Worm (Caenorhabditis elegans): ENCODE data around the gene C52E4.12.

C52E4.12 gene

DNA sequence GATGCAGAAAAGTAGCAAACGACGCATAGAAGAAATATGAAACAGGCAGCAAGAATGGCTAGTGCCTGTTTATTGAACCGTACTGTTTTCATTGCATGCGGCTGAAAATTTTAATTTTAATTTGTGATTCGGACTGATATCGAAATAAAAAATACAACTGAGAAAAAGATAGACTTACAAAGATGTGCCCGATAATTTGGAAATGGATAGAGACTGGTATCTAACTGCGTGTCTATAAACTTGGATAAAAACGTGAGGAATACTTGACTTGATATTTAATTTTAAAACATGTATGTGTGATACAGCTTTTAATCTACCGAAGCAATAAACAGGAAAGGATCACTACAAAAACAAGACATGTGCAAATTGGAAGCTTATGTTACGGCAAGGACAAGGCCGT, 10.6 kb upstream of the C52E4.12 start, which contains the start of gene mans-2:
TSS of gene mans-2 (minus strand) at position 101 of the 400 bp plus-strand sequence.
- TF ChIP-seq pha-4 (tag; optimal IDR thresholded peaks at IDR 0.05) (no peak), egl-5 (tag; optimal IDR thresholded peaks at IDR 0.05) (no peak), elt-1 (tag; optimal IDR thresholded peaks at IDR 0.05) (no peak), nhr-67 (tag; optimal IDR thresholded peaks at IDR 0.05) (no peak), unc-62 (GFP tag; optimal IDR thresholded peaks at IDR 0.05) (no peak), ceh-9 (tag; optimal IDR thresholded peaks at IDR 0.05) (no peak), nhr-77 (tag; optimal IDR thresholded peaks at IDR 0.05) (no peak), unc-39 (tag; optimal IDR thresholded peaks at IDR 0.05) (no peak), ztf-4 (tag; optimal IDR thresholded peaks at IDR 0.05) (no peak), snpc-4 (tag; optimal IDR thresholded peaks at IDR 0.05) (no peak), skn-1 (tag; optimal IDR thresholded peaks at IDR 0.05) (no peak), eor-1 (tag; optimal IDR thresholded peaks at IDR 0.05) (no peak), elt-3 (tag; optimal IDR thresholded peaks at IDR 0.05) (no peak), egl-27 (tag; optimal IDR thresholded peaks at IDR 0.05) (no peak), mml-1 (tag; optimal IDR thresholded peaks at IDR 0.05) (no peak)

DNA sequence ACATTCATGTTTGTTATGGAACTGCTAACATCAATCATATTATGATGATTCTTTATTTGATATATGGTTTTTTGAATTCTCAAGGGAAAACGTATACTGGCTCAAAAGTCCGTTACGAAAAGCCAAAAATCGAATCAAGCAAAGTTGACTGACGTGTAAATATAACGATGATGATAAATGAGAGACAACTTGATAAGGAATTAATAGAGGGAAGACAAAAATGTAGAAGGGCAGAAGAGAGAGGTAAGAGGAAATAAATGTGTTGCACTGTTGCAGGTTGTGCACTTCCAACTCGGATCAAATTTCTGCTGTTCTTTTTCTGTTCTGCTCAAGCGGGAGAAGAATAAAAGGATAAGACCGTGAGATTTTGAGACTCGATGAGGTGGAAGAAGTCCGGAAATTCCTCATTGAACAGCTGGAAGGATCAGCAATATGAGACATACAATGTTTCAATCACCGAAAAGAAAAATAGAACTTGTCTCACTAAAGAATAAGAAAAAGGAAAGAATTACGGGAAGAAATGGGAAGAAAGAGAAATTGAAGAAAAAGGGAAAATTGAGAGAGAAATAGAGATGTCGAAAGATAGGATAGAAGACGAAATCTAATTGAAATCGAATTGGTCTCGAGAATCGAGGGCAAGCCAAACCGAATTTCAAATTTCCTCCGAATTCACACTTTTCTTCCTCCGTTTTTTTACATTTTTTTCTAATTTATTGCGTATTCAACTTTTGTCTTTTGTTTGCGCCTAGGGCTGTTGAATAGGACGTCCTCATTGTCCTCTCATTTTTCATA, 9.7 kb upstream of the C52E4.12 start:
- no peak for TF ChIP-seq ztf-11 (tag; optimal IDR thresholded peaks at IDR 0.05)
- no peak for TF ChIP-seq egl-27 (tag; optimal IDR thresholded peaks at IDR 0.05)
- TF ChIP-seq nhr-77 (tag; optimal IDR thresholded peaks at IDR 0.05), result no peak
- TF ChIP-seq nhr-237 (tag; optimal IDR thresholded peaks at IDR 0.05), result no peak
- no peak for TF ChIP-seq nhr-11 (tag; optimal IDR thresholded peaks at IDR 0.05)
- TF ChIP-seq elt-3 (tag; optimal IDR thresholded peaks at IDR 0.05), result no peak
- TF ChIP-seq hmg-11 (tag; optimal IDR thresholded peaks at IDR 0.05), result no peak
- TF ChIP-seq eor-1 (tag; optimal IDR thresholded peaks at IDR 0.05), result no peak
- TF ChIP-seq unc-39 (tag; optimal IDR thresholded peaks at IDR 0.05), result no peak
- TF ChIP-seq ceh-9 (tag; optimal IDR thresholded peaks at IDR 0.05), result no peak
- TF ChIP-seq unc-62 (GFP tag; optimal IDR thresholded peaks at IDR 0.05), result no peak
- no peak for TF ChIP-seq daf-12 (tag; optimal IDR thresholded peaks at IDR 0.05)
- peak; percentile 37 for TF ChIP-seq pqm-1 (tag; optimal IDR thresholded peaks at IDR 0.05)
- no peak for TF ChIP-seq aly-2 (tag; optimal IDR thresholded peaks at IDR 0.05)
- no peak for TF ChIP-seq mml-1 (tag; optimal IDR thresholded peaks at IDR 0.05)
- TF ChIP-seq elt-2 (tag; optimal IDR thresholded peaks at IDR 0.05), result peak; percentile 50
- no peak for TF ChIP-seq elt-1 (tag; optimal IDR thresholded peaks at IDR 0.05)
- no peak for TF ChIP-seq tbx-2 (tag; optimal IDR thresholded peaks at IDR 0.05)
- peak; percentile 20 for TF ChIP-seq nhr-23 (tag; optimal IDR thresholded peaks at IDR 0.05)
- no peak for TF ChIP-seq nfya-1 (tag; optimal IDR thresholded peaks at IDR 0.05; ENCODE audit: insufficient read depth)
- no peak for TF ChIP-seq nhr-25 (tag; optimal IDR thresholded peaks at IDR 0.05)
- peak; percentile 83 for TF ChIP-seq fkh-10 (GFP tag; optimal IDR thresholded peaks at IDR 0.05)

DNA sequence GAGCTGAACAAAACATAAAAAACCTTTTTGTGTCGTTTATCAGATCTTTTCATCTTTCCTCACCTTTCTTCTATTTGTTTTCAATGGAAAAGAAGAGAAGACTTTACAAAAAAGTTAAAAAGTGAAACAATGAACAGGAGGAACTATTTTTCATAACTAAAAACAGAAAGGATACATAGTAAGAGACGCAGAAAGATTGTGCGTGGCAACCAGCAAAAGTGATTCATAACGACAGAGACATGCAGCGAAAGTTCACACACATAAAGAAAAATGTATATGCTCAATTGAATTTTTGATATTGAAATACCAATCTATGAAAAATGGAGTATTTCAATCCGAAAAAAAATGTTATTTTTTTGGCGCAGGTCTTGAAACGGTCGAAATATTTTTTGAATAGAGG, 6.1 kb upstream of the C52E4.12 start:
- TF ChIP-seq unc-62 (GFP tag; optimal IDR thresholded peaks at IDR 0.05) (no peak), fkh-10 (GFP tag; optimal IDR thresholded peaks at IDR 0.05) (no peak), elt-3 (tag; optimal IDR thresholded peaks at IDR 0.05) (no peak)

DNA sequence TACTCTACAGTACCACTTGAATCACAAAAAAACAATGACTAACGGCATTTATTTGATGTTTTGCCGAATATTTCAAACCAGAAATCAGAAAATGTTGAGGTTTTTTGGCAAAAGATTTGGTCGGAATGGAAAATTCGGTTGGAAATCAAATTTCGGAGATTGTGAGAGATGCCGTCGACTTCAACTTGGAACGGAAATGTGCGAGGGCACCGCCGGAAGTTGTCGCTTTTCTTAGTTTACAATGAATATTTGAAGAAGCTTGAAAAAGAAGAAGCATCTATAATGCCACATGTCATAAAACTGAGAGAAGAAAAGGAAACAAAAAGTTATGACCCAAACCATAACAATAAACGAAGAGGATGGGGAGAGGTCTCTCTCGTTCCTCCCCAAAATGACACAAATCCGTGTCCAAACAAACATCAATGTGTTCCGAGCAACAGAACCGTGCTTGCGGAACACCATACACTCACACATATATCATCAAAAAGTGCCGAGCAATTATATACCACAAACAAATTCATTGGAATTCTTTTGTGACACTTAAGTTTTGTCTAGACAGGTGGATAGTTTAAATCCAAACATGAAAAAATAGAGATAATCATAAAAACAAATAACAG, 5.3 kb upstream of the C52E4.12 start:
- TF ChIP-seq elt-2 (tag; optimal IDR thresholded peaks at IDR 0.05), result no peak
- no peak for TF ChIP-seq hmg-11 (tag; optimal IDR thresholded peaks at IDR 0.05)
- TF ChIP-seq ama-1 (optimal IDR thresholded peaks at IDR 0.05), result peak; percentile 7
- peak; percentile 91 for TF ChIP-seq fkh-10 (GFP tag; optimal IDR thresholded peaks at IDR 0.05)
- no peak for TF ChIP-seq nhr-25 (tag; optimal IDR thresholded peaks at IDR 0.05)
- TF ChIP-seq nhr-12 (tag; optimal IDR thresholded peaks at IDR 0.05), result no peak
- peak; percentile 16 for TF ChIP-seq pha-4 (tag; optimal IDR thresholded peaks at IDR 0.05)
- TF ChIP-seq sea-2 (GFP tag; optimal IDR thresholded peaks at IDR 0.05), result no peak
- TF ChIP-seq nhr-237 (tag; optimal IDR thresholded peaks at IDR 0.05), result no peak
- no peak for TF ChIP-seq egl-5 (tag; optimal IDR thresholded peaks at IDR 0.05)

DNA sequence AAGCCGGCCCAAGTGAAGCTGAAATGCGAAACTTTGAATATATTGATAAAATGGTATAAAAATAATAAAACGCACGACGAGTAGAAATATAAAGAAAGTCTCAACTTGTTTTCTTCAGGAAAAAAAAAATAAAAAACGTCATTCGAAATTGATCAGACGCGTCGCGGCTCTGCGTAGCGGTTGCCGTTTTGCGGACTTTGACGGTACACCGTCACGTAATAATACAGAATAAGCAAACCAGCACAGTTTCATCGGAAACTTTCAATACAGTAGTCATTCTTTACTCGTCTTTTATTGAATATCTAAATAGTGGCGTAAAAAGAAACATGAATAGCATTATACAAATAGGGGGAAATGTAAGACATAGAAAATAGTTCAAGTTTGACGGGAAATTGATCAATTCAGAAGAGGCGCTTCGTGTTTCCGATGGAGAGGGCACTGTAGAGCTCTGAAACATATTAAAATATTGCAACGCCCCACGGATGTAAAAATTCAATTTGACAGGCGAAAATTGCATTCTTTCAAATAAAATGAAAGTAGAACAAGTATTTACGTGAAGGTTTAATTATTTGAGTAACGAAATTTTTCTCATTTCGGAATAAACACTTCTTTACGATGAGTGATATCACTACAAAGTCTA, 2.1 kb upstream of the C52E4.12 start, which contains the start of the genes cyl-1 and C52E4.7:
TSS of gene cyl-1 (minus strand) at position 18 of the 640 bp plus-strand sequence.
TSS of gene C52E4.7 (plus strand) at position 590 of the 640 bp plus-strand sequence.
- no peak for TF ChIP-seq nhr-67 (tag; optimal IDR thresholded peaks at IDR 0.05)
- peak; percentile 47 for TF ChIP-seq nhr-23 (tag; optimal IDR thresholded peaks at IDR 0.05)
- peak; percentile 77 for TF ChIP-seq pha-4 (tag; optimal IDR thresholded peaks at IDR 0.05)
- TF ChIP-seq jun-1 (tag; optimal IDR thresholded peaks at IDR 0.05), result no peak
- no peak for TF ChIP-seq aly-2 (tag; optimal IDR thresholded peaks at IDR 0.05)
- no peak for TF ChIP-seq eor-1 (tag; optimal IDR thresholded peaks at IDR 0.05)
- no peak for TF ChIP-seq unc-39 (tag; optimal IDR thresholded peaks at IDR 0.05)
- TF ChIP-seq nfya-1 (tag; optimal IDR thresholded peaks at IDR 0.05; ENCODE audit: insufficient read depth), result peak; percentile 77
- no peak for TF ChIP-seq nhr-25 (tag; optimal IDR thresholded peaks at IDR 0.05)
- no peak for TF ChIP-seq ceh-82 (tag; optimal IDR thresholded peaks at IDR 0.05)
- no peak for TF ChIP-seq mdl-1 (tag; optimal IDR thresholded peaks at IDR 0.05)
- no peak for TF ChIP-seq daf-12 (tag; optimal IDR thresholded peaks at IDR 0.05)
- no peak for TF ChIP-seq unc-62 (GFP tag; optimal IDR thresholded peaks at IDR 0.05)
- no peak for TF ChIP-seq skn-1 (tag; optimal IDR thresholded peaks at IDR 0.05)
- TF ChIP-seq ceh-28 (tag; optimal IDR thresholded peaks at IDR 0.05), result no peak
- no peak for TF ChIP-seq ztf-11 (tag; optimal IDR thresholded peaks at IDR 0.05)
- TF ChIP-seq nhr-43 (tag; optimal IDR thresholded peaks at IDR 0.05; ENCODE audit: poor library complexity, severe bottlenecking), result no peak
- TF ChIP-seq sea-2 (GFP tag; optimal IDR thresholded peaks at IDR 0.05), result no peak
- peak; percentile 37 for TF ChIP-seq elt-2 (tag; optimal IDR thresholded peaks at IDR 0.05)
- TF ChIP-seq egl-27 (tag; optimal IDR thresholded peaks at IDR 0.05), result no peak
- TF ChIP-seq hmg-11 (tag; optimal IDR thresholded peaks at IDR 0.05), result peak; percentile 46
- no peak for TF ChIP-seq fkh-10 (GFP tag; optimal IDR thresholded peaks at IDR 0.05)
- TF ChIP-seq pqm-1 (tag; optimal IDR thresholded peaks at IDR 0.05), result peak; percentile 36
- peak; percentile 73 for TF ChIP-seq snpc-4 (tag; optimal IDR thresholded peaks at IDR 0.05)
- TF ChIP-seq ceh-16 (tag; optimal IDR thresholded peaks at IDR 0.05), result no peak
